Worm (Caenorhabditis elegans) whole organism, L4/young adult: Measurements from ENCODE around the gene btb-9.

Experiments
- dao-5 ChIP-seq: sonication (generic microtip); optimal IDR thresholded peaks from 2 replicates; lab custom pipeline; 2016; ENCODE audit warnings: missing genotype, missing genetic modification characterization, moderate library complexity, missing compliant biosample characterization
- him-1 ChIP-seq: sonication (generic microtip); optimal IDR thresholded peaks from 2 replicates; lab custom pipeline; 2016; ENCODE audit warnings: missing genotype, missing genetic modification reagents, missing genetic modification characterization, missing compliant biosample characterization

ce11 chrII:1683742-1684141 lies 44.6 kb upstream of the btb-9 start, which contains the start of gene fbxb-25:
- no peak for TF ChIP-seq dao-5 (tag; lab: Kevin White, UChicago)
- TF ChIP-seq him-1 (tag; lab: Kevin White, UChicago): no peak
